Worm (Caenorhabditis elegans): ENCODE data around the gene srx-47.

DNA sequence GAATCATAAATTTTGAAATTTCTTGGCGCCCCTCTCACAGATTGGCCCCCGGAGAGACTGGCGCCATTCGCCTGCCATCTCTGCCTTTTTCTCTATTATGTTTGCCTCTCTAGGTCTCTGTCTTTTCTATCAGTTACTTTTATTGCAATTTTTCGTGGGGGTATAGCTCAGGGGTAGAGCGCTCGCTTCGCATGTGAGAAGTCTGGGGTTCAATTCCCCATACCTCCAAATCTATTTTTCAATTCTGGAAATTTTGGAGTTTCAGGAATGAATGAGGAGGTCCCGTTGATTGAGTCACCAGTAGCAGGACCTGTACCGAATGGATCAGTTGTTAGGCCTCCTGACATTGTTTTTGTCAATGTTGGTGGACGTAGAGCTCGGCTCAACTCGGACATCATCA, 31.7 kb upstream of the srx-47 start, which contains the start of gene kvs-3:
- no peak for TF ChIP-seq pha-4 (tag; optimal IDR thresholded peaks at IDR 0.05)
- no peak for TF ChIP-seq elt-3 (tag; optimal IDR thresholded peaks at IDR 0.05)
- no peak for TF ChIP-seq unc-39 (tag; optimal IDR thresholded peaks at IDR 0.05)
- TF ChIP-seq ztf-11 (tag; optimal IDR thresholded peaks at IDR 0.05), result no peak
- TF ChIP-seq lin-13 (tag; optimal IDR thresholded peaks at IDR 0.05), result no peak
- TF ChIP-seq flh-1 (GFP tag; optimal IDR thresholded peaks at IDR 0.05), result no peak
- TF ChIP-seq drap-1 (GFP tag; optimal IDR thresholded peaks at IDR 0.05), result no peak

Measured in whole organism, mixed stage, embryonic.